Fruit fly (Drosophila melanogaster) whole organism, adult: Measurements from ENCODE around the gene CG31635.
A peak's percentile ranks its signal among the peaks of the same experiment; 100 is the strongest.

Experiments
- CG11617 ChIP-seq: fragments of 200-800 bp; sonication (Bioruptor generic); optimal IDR thresholded peaks from 2 replicates; lab custom pipeline; 2017; ENCODE audit warnings: mild to moderate bottlenecking, missing biosample characterization, missing genetic modification reagents, missing genetic modification characterization
- CG12768 ChIP-seq: fragments of 200-800 bp; sonication (Bioruptor generic); optimal IDR thresholded peaks from 2 replicates; lab custom pipeline; 2017; ENCODE audit warnings: missing biosample characterization, missing genetic modification characterization, mild to moderate bottlenecking, moderate library complexity, missing genetic modification reagents
- CG14711 ChIP-seq: fragments of 200-800 bp; sonication (Bioruptor generic); optimal IDR thresholded peaks from 2 replicates; lab custom pipeline; 2018; ENCODE audit warnings: missing biosample characterization, mild to moderate bottlenecking, missing genetic modification characterization, moderate library complexity
- CG1620 ChIP-seq: fragments of 200-800 bp; sonication (Bioruptor generic); optimal IDR thresholded peaks from 2 replicates; lab custom pipeline; 2016; ENCODE audit warnings: missing biosample characterization, missing genetic modification characterization
- CG33017 ChIP-seq: fragments of 200-800 bp; sonication (Bioruptor generic); optimal IDR thresholded peaks from 2 replicates; lab custom pipeline; 2018; ENCODE audit warnings: missing biosample characterization, mild to moderate bottlenecking, missing genetic modification characterization, moderate library complexity
- CG5204 ChIP-seq: fragments of 200-800 bp; sonication (Bioruptor generic); optimal IDR thresholded peaks from 2 replicates; lab custom pipeline; 2016; ENCODE audit warnings: missing biosample characterization, missing genetic modification characterization
- CG7045 ChIP-seq: fragments of 200-800 bp; sonication (Bioruptor generic); optimal IDR thresholded peaks from 2 replicates; lab custom pipeline; 2017; ENCODE audit warnings: missing biosample characterization, mild to moderate bottlenecking, missing genetic modification characterization
- CG7101 ChIP-seq: fragments of 200-800 bp; sonication (Bioruptor generic); optimal IDR thresholded peaks from 2 replicates; lab custom pipeline; 2018; ENCODE audit warnings: missing biosample characterization, mild to moderate bottlenecking, missing genetic modification characterization, moderate library complexity
- Clk ChIP-seq: fragments of 200-800 bp; sonication (Bioruptor generic); optimal IDR thresholded peaks from 2 replicates; lab custom pipeline; 2017; ENCODE audit warnings: missing biosample characterization, missing genetic modification characterization
- Crg-1 ChIP-seq: fragments of 200-800 bp; sonication (Bioruptor generic); optimal IDR thresholded peaks from 2 replicates; lab custom pipeline; 2016; ENCODE audit warnings: missing biosample characterization, missing genetic modification characterization
- Hr96 ChIP-seq: fragments of 200-800 bp; sonication (Bioruptor generic); optimal IDR thresholded peaks from 2 replicates; lab custom pipeline; 2016; ENCODE audit warnings: missing biosample characterization, missing genetic modification characterization
- Mnt ChIP-seq: fragments of 200-800 bp; sonication (Bioruptor generic); optimal IDR thresholded peaks from 2 replicates; lab custom pipeline; 2016; ENCODE audit warnings: missing biosample characterization, mild to moderate bottlenecking, missing genetic modification characterization
- bab1 ChIP-seq: fragments of 200-800 bp; sonication (Bioruptor generic); optimal IDR thresholded peaks from 3 replicates; lab custom pipeline; 2019; ENCODE audit warnings: missing biosample characterization, mild to moderate bottlenecking, missing genetic modification characterization, moderate library complexity
- cic ChIP-seq: fragments of 200-800 bp; sonication (Bioruptor generic); optimal IDR thresholded peaks from 2 replicates; lab custom pipeline; 2017; ENCODE audit warnings: missing biosample characterization, mild to moderate bottlenecking, missing genetic modification characterization, moderate library complexity
- cnc ChIP-seq, 2 experiments: fragments of >200 bp; optimal IDR thresholded peaks; 2 replicates each; lab custom pipeline; 2017
- kay ChIP-seq: fragments of 200-800 bp; sonication (Bioruptor generic); peaks from one replicate; lab custom pipeline; 2016; ENCODE audit warnings: missing biosample characterization, missing genetic modification characterization, borderline replicate concordance
- ovo ChIP-seq: fragments of 200-800 bp; sonication (Bioruptor generic); optimal IDR thresholded peaks from 2 replicates; lab custom pipeline; 2016; ENCODE audit warnings: missing biosample characterization, missing genetic modification characterization
- pad ChIP-seq: fragments of 200-800 bp; sonication (Bioruptor generic); optimal IDR thresholded peaks from 3 replicates; lab custom pipeline; 2017; ENCODE audit warnings: missing biosample characterization, missing genetic modification characterization, mild to moderate bottlenecking, moderate library complexity, missing genetic modification reagents
- tj ChIP-seq: fragments of 200-800 bp; sonication (Bioruptor generic); optimal IDR thresholded peaks from 3 replicates; lab custom pipeline; 2017; ENCODE audit warnings: missing biosample characterization, mild to moderate bottlenecking, missing genetic modification characterization, moderate library complexity
- toe ChIP-seq: fragments of 200-800 bp; sonication (Bioruptor generic); optimal IDR thresholded peaks from 2 replicates; lab custom pipeline; 2016; ENCODE audit warnings: missing biosample characterization, missing genetic modification characterization

The CG31635 gene

DNA sequence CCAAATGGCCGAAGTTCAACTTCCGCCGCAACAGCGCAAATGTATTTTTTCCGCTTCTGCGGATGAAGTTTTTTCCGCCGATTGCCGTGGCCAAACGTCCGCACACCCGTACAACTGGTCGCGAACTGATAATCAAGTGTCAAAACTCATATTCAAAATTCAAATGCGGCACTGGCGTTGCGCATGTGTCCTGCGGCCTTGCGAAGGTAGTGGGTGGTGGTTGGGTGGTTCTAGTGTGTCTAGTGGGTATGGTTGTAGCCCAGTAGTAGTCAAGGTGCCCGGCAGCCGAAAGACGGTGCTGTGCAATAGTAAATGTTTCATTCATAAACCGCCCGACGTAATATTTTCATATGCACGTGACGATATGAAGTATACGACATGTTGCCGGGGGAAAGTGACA, 27.3 kb downstream of the CG31635 start, which contains the start of gene DIP-iota:
Gene DIP-iota (minus strand): TSS at position 101 of the 400 bp plus-strand sequence.
- TF ChIP-seq CG7101 (tag; lab: Kevin White, UChicago): no peak
- TF ChIP-seq CG11617 (GFP tag; lab: Kevin White, UChicago): no peak
- no peak for TF ChIP-seq CG1620 (GFP tag; lab: Kevin White, UChicago)
- TF ChIP-seq Clk (GFP tag; lab: Kevin White, UChicago): no peak
- TF ChIP-seq bab1 (GFP tag; lab: Kevin White, UChicago): no peak
- TF ChIP-seq cic (GFP tag; lab: Kevin White, UChicago): no peak
- no peak for TF ChIP-seq CG33017 (tag; lab: Kevin White, UChicago)
- no peak for TF ChIP-seq Mnt (GFP tag; lab: Kevin White, UChicago)
- TF ChIP-seq pad (GFP tag; lab: Kevin White, UChicago): no peak
- no peak for TF ChIP-seq Crg-1 (GFP tag; lab: Kevin White, UChicago)
- TF ChIP-seq kay (GFP tag; lab: Kevin White, UChicago): no peak
- TF ChIP-seq ovo (GFP tag; lab: Kevin White, UChicago): no peak
- TF ChIP-seq CG5204 (GFP tag; lab: Kevin White, UChicago): no peak
- TF ChIP-seq CG12768 (GFP tag; lab: Kevin White, UChicago): no peak
- TF ChIP-seq toe (GFP tag; lab: Kevin White, UChicago): no peak
- no peak for TF ChIP-seq tj (GFP tag; lab: Kevin White, UChicago)

DNA sequence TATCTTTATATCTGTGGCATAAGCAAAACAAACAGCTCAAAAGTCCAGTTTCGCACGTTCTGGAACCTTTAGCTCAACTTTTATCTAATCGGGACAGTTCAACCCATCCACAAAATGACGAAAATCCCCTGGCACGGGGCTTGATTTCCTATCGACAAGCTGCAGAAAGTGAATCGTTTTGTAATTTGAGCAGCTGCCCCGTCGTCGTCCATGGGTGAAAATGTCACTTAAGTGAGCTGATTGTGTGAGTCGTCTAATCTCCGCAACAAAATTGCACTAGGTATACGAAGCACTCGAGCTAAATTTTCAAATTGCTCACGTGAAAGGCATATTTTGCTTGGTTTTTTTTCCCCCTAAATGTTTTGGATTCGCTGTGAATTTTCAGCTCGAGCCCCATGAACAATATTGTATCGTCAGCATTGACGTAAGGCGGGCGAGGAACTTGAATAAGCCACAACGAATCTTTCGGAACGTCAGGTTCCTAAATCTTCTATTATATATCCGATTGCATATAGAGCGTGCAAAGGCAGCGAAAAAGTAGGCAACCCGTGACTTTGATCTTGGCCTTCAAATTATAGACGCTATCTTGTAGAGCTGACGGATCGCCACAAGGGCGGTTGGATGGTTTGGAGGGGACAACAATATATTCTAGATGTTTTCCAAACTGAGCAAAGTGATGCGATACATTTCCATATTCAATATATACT, 34.5 kb downstream of the CG31635 start:
- no peak for TF ChIP-seq toe (GFP tag; lab: Kevin White, UChicago)
- no peak for TF ChIP-seq CG14711 (tag; lab: Kevin White, UChicago)
- no peak for TF ChIP-seq bab1 (GFP tag; lab: Kevin White, UChicago)
- no peak for TF ChIP-seq CG5204 (GFP tag; lab: Kevin White, UChicago)
- peak; percentile 71 for TF ChIP-seq Mnt (GFP tag; lab: Kevin White, UChicago)
- no peak for TF ChIP-seq CG11617 (GFP tag; lab: Kevin White, UChicago)
- TF ChIP-seq cnc (optimal IDR thresholded peaks at IDR 0.05; lab: Kevin White, UChicago): no peak
- no peak for TF ChIP-seq ovo (GFP tag; lab: Kevin White, UChicago)
- no peak for TF ChIP-seq CG7045 (GFP tag; lab: Kevin White, UChicago)
- no peak for TF ChIP-seq Hr96
- no peak for TF ChIP-seq pad (GFP tag; lab: Kevin White, UChicago)
- peak; percentile 89 for TF ChIP-seq tj (GFP tag; lab: Kevin White, UChicago)
- no peak for TF ChIP-seq Crg-1 (GFP tag; lab: Kevin White, UChicago)
- no peak for TF ChIP-seq CG1620 (GFP tag; lab: Kevin White, UChicago)
- TF ChIP-seq CG12768 (GFP tag; lab: Kevin White, UChicago): peak; percentile 32
- TF ChIP-seq kay (GFP tag; lab: Kevin White, UChicago): peak; percentile 81
- no peak for TF ChIP-seq Clk (GFP tag; lab: Kevin White, UChicago)
- no peak for TF ChIP-seq CG33017 (tag; lab: Kevin White, UChicago)
- TF ChIP-seq cic (GFP tag; lab: Kevin White, UChicago): peak; percentile 55

DNA sequence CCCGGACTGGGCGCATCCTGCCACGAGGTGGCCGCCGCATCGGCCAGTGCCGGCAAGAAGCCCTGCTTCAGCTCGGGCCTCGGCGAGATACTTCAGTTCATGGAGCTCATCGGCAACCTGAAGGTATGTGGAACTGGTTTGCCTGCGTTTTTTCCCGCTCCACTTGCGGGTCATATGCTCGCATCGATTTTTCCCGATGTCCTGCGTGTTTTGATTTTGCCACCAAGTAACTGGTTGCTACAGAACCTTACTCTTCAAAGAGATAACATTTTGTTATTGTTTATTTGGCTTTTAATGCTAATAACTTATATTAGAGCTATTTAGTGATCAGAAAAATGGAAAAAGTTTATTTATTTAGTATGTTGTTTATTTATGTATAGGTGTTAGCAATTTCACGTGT, 35.8 kb downstream of the CG31635 start:
- no peak for TF ChIP-seq CG12768 (GFP tag; lab: Kevin White, UChicago)
- no peak for TF ChIP-seq CG7045 (GFP tag; lab: Kevin White, UChicago)
- no peak for TF ChIP-seq cic (GFP tag; lab: Kevin White, UChicago)
- no peak for TF ChIP-seq cnc (optimal IDR thresholded peaks at IDR 0.05; lab: Kevin White, UChicago)
- no peak for TF ChIP-seq toe (GFP tag; lab: Kevin White, UChicago)
- no peak for TF ChIP-seq bab1 (GFP tag; lab: Kevin White, UChicago)
- no peak for TF ChIP-seq Hr96
- no peak for TF ChIP-seq Crg-1 (GFP tag; lab: Kevin White, UChicago)
- no peak for TF ChIP-seq CG11617 (GFP tag; lab: Kevin White, UChicago)
- TF ChIP-seq tj (GFP tag; lab: Kevin White, UChicago): no peak
- no peak for TF ChIP-seq Mnt (GFP tag; lab: Kevin White, UChicago)
- no peak for TF ChIP-seq CG5204 (GFP tag; lab: Kevin White, UChicago)
- TF ChIP-seq CG33017 (tag; lab: Kevin White, UChicago): no peak
- no peak for TF ChIP-seq ovo (GFP tag; lab: Kevin White, UChicago)

DNA sequence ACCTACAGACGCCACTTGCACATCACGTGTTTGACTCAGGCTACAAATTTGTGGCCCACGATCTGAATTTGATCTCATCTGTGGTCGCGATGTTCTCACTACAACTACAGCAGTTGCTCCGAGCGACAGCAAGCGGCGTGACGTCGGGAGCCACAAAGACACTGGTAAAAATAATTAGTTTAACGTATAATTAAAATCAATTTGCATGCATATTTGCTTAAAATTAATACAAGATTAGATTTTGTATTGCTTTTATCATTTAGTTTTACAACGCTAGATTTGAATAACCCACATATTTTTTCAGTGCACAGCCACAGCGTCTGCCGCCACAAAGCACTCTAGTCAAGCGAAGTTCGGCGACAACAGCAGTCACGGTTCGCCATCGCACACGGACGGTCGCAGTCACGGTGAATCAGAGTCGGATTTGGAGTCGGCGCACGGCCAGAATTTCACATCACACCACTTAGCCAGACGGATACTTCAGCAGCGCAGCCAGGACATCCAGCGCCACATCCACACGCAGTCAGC, 36.4 kb downstream of the CG31635 start:
- TF ChIP-seq CG1620 (GFP tag; lab: Kevin White, UChicago) (peak; percentile 100), Clk (GFP tag; lab: Kevin White, UChicago) (peak; percentile 100), pad (GFP tag; lab: Kevin White, UChicago) (peak; percentile 98), tj (GFP tag; lab: Kevin White, UChicago) (peak; percentile 100), CG7045 (GFP tag; lab: Kevin White, UChicago) (peak; percentile 100), cic (GFP tag; lab: Kevin White, UChicago) (peak; percentile 100), CG11617 (GFP tag; lab: Kevin White, UChicago) (peak; percentile 100), Hr96 (peak; percentile 100), ovo (GFP tag; lab: Kevin White, UChicago) (peak; percentile 100), CG7101 (tag; lab: Kevin White, UChicago) (peak; percentile 100), kay (GFP tag; lab: Kevin White, UChicago) (peak; percentile 100), CG33017 (tag; lab: Kevin White, UChicago) (peak; percentile 100), cnc (optimal IDR thresholded peaks at IDR 0.05; lab: Kevin White, UChicago) (peak in 1 of 2 experiments; percentile 42), CG14711 (tag; lab: Kevin White, UChicago) (peak; percentile 100), CG12768 (GFP tag; lab: Kevin White, UChicago) (peak; percentile 100), toe (GFP tag; lab: Kevin White, UChicago) (peak; percentile 100), bab1 (GFP tag; lab: Kevin White, UChicago) (peak; percentile 100), Mnt (GFP tag; lab: Kevin White, UChicago) (peak; percentile 100), Crg-1 (GFP tag; lab: Kevin White, UChicago) (peak; percentile 100), CG5204 (GFP tag; lab: Kevin White, UChicago) (peak; percentile 100)
